Worm (Caenorhabditis elegans) whole organism, dauer: ENCODE results near the gene Y47D3A.20.

Experiments
- unc-62 ChIP-seq: sonication (generic microtip); optimal IDR thresholded peaks from 2 replicates; lab custom pipeline; 2017; ENCODE audit warnings: missing biosample characterization, missing genetic modification reagents, missing genetic modification characterization

The Y47D3A.20 gene

ce11 chrIII:11274590-11275116, at the start of gene Y47D3A.20:
TSS of gene Y47D3A.20 (plus strand) at chrIII:11275066.
- TF ChIP-seq unc-62 (GFP tag; lab: Kevin White, UChicago): no peak

ce11 chrIII:11227025-11227424, 47.8 kb upstream of the Y47D3A.20 start, which contains the start of gene tbx-37:
TSS of gene tbx-37 (minus strand) at chrIII:11227125.
- no peak for TF ChIP-seq unc-62 (GFP tag; lab: Kevin White, UChicago)

ce11 chrIII:11230581-11230980, 44.3 kb upstream of the Y47D3A.20 start:
- no peak for TF ChIP-seq unc-62 (GFP tag; lab: Kevin White, UChicago)

- TF ChIP-seq unc-62 (GFP tag; lab: Kevin White, UChicago): no peak
Measured at ce11 chrIII:11231408-11231807, 43.5 kb upstream of the Y47D3A.20 start.

- no peak for TF ChIP-seq unc-62 (GFP tag; lab: Kevin White, UChicago)
Measured at ce11 chrIII:11231969-11232368, 42.9 kb upstream of the Y47D3A.20 start, which contains the start of gene elo-8. TSS of gene elo-8 (minus strand) at chrIII:11232069.

ce11 chrIII:11234742-11235141, 40.1 kb upstream of the Y47D3A.20 start, which contains the start of gene Y47D3A.34:
TSS of gene Y47D3A.34 (minus strand) at chrIII:11234861.
- no peak for TF ChIP-seq unc-62 (GFP tag; lab: Kevin White, UChicago)

- no peak for TF ChIP-seq unc-62 (GFP tag; lab: Kevin White, UChicago)
Measured at ce11 chrIII:11236788-11237187, 38.1 kb upstream of the Y47D3A.20 start, which contains the start of the genes Y47D3A.14 and aakb-2. TSS of gene Y47D3A.14 (minus strand) at chrIII:11236868. TSS of gene aakb-2 (plus strand) at chrIII:11237143.

ce11 chrIII:11237741-11238140, 37.1 kb upstream of the Y47D3A.20 start:
- TF ChIP-seq unc-62 (GFP tag; lab: Kevin White, UChicago): no peak

- TF ChIP-seq unc-62 (GFP tag; lab: Kevin White, UChicago): no peak
Measured at ce11 chrIII:11238309-11238708, 36.6 kb upstream of the Y47D3A.20 start.

ce11 chrIII:11238790-11239189, 36.1 kb upstream of the Y47D3A.20 start:
- no peak for TF ChIP-seq unc-62 (GFP tag; lab: Kevin White, UChicago)

ce11 chrIII:11240776-11241175, 34.1 kb upstream of the Y47D3A.20 start:
- no peak for TF ChIP-seq unc-62 (GFP tag; lab: Kevin White, UChicago)

- TF ChIP-seq unc-62 (GFP tag; lab: Kevin White, UChicago): no peak
Measured at ce11 chrIII:11241583-11242187, 33.2 kb upstream of the Y47D3A.20 start.

ce11 chrIII:11243421-11243820, 31.4 kb upstream of the Y47D3A.20 start:
- no peak for TF ChIP-seq unc-62 (GFP tag; lab: Kevin White, UChicago)

- no peak for TF ChIP-seq unc-62 (GFP tag; lab: Kevin White, UChicago)
Measured at ce11 chrIII:11244338-11244737, 30.5 kb upstream of the Y47D3A.20 start.

ce11 chrIII:11244820-11245219, 30.0 kb upstream of the Y47D3A.20 start, which contains the start of gene rsks-1:
TSS of gene rsks-1 (plus strand) at chrIII:11245120.
- TF ChIP-seq unc-62 (GFP tag; lab: Kevin White, UChicago): no peak

ce11 chrIII:11246588-11246987, 28.3 kb upstream of the Y47D3A.20 start:
- no peak for TF ChIP-seq unc-62 (GFP tag; lab: Kevin White, UChicago)

- no peak for TF ChIP-seq unc-62 (GFP tag; lab: Kevin White, UChicago)
Measured at ce11 chrIII:11248897-11249296, 26.0 kb upstream of the Y47D3A.20 start.
